Worm (Caenorhabditis elegans) whole organism, early embryonic: ENCODE data around the gene sorf-1.

Experiments
- B0310.2 ChIP-seq: sonication (generic microtip); optimal IDR thresholded peaks from 2 replicates; lab custom pipeline; 2016; ENCODE audit warnings: mild to moderate bottlenecking, missing genetic modification characterization, missing compliant biosample characterization
- F13C5.2 ChIP-seq: sonication (generic microtip); optimal IDR thresholded peaks from 2 replicates; lab custom pipeline; 2017; ENCODE audit warnings: mild to moderate bottlenecking, missing genetic modification characterization, inconsistent platforms, missing compliant biosample characterization
- aly-1 ChIP-seq: sonication (generic microtip); optimal IDR thresholded peaks from 2 replicates; lab custom pipeline; 2016; ENCODE audit warnings: missing genetic modification characterization, missing compliant biosample characterization
- ama-1 ChIP-seq: fragments of 150-350 bp; optimal IDR thresholded peaks from 2 replicates; lab custom pipeline; 2014
- ceh-36 ChIP-seq: sonication (generic microtip); optimal IDR thresholded peaks from 2 replicates; lab custom pipeline; 2016; ENCODE audit warnings: missing genetic modification characterization, inconsistent platforms, missing compliant biosample characterization
- ets-7 ChIP-seq: sonication (generic microtip); optimal IDR thresholded peaks from 2 replicates; lab custom pipeline; 2016; ENCODE audit warnings: missing genotype, missing genetic modification characterization, missing compliant biosample characterization
- hmbx-1 ChIP-seq: sonication (generic microtip); optimal IDR thresholded peaks from 2 replicates; lab custom pipeline; 2016; ENCODE audit warnings: mild to moderate bottlenecking, missing genetic modification characterization, missing compliant biosample characterization
- hmg-4 ChIP-seq: fragments of 200-800 bp; sonication (Bioruptor generic); optimal IDR thresholded peaks from 2 replicates; lab custom pipeline; 2018; ENCODE audit warnings: mild to moderate bottlenecking, missing genetic modification characterization, missing compliant biosample characterization
- hnd-1 ChIP-seq: sonication (generic microtip); optimal IDR thresholded peaks from 2 replicates; lab custom pipeline; 2016; ENCODE audit warnings: missing genetic modification characterization, missing compliant biosample characterization
- pes-1 ChIP-seq: fragments of 200-800 bp; sonication (Bioruptor generic); IDR thresholded peaks from 2 replicates; pipeline ENCODE4 v1.3.6; 2022; ENCODE audit warnings: missing genetic modification reagents, missing genetic modification characterization, missing compliant biosample characterization
- sea-1 ChIP-seq: fragments of 200-800 bp; sonication (Bioruptor generic); conservative IDR thresholded peaks from 2 replicates; pipeline ENCODE4 v1.3.6; 2022; ENCODE audit warnings: missing genetic modification characterization, missing compliant biosample characterization
- tbx-11 ChIP-seq: fragments of 200-800 bp; sonication (Bioruptor generic); IDR thresholded peaks from 2 replicates; pipeline ENCODE4 v1.3.6; 2022; ENCODE audit warnings: missing genetic modification characterization, missing compliant biosample characterization

ce11 chrX:3419084-3419483 is 40.0 kb upstream of the sorf-1 start, which contains the start of gene C04F6.7:
- no peak for TF ChIP-seq pes-1
- no peak for TF ChIP-seq B0310.2 (tag; lab: Kevin White, UChicago)
- TF ChIP-seq hmbx-1 (tag; lab: Kevin White, UChicago): no peak
- TF ChIP-seq ama-1 (lab: Kevin White, UChicago): no peak
- no peak for TF ChIP-seq aly-1 (tag; lab: Kevin White, UChicago)
- TF ChIP-seq ets-7 (tag; lab: Kevin White, UChicago): no peak
- no peak for TF ChIP-seq F13C5.2
- TF ChIP-seq hmg-4: no peak
- TF ChIP-seq tbx-11 (GFP tag; lab: Robert Waterston, UW): no peak
- TF ChIP-seq sea-1 (GFP tag; lab: Robert Waterston, UW): no peak
- TF ChIP-seq hnd-1 (tag; lab: Kevin White, UChicago): no peak
- TF ChIP-seq ceh-36 (tag; lab: Kevin White, UChicago): no peak
